Worm (Caenorhabditis elegans): ENCODE results near the gene Y57G11C.51.
"Not testable (repeated sequence)": the region's sequence is repeated elsewhere in the genome, so short reads cannot be mapped to it uniquely, and the experiment has no call there.

Y57G11C.51 gene

DNA sequence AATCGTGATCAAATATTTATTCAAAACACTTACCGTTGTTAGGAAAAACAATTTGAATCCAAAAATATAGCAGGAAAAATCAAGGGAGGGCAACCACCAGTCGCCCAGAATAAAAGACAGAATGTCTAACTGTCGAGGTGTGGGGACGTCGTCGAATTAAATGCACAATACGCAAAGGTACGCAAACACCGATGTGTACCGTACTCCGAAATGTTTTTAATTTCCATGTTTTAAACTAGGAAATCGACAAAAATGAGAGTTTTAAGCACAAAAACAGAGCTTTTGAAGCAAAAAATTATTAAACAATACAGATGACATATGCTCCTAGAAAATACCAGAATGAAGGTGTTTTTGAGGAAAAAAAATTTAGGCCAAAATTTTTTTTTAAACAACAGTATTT, at the start of gene Y57G11C.51:
Y57G11C.51 (minus strand) TSS at position 101 of the 400 bp plus-strand sequence.
- TF ChIP-seq madf-2 (tag; optimal IDR thresholded peaks at IDR 0.05); Y22D7AL.16 (tag; optimal IDR thresholded peaks at IDR 0.05); ceh-19 (GFP tag; optimal IDR thresholded peaks at IDR 0.05): not testable (repeated sequence)

DNA sequence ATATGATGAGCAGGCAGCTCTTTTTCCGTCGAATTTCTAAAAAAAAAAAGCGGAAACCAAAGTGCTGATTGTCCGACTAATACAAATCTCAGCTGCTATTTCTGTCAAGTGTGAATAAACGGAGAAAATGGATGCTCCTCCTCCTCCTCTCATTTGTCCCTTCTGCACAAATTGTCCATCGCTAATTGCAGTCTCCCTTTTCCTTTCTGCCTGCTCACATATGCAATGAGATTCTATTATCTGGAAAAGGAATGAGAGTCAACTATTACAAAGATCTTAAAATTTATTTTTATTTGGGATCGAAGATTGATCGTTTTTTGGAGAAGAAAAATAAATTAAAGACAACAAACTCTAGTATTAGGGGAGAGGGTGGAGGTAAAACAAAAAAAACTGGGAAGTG, 47.9 kb upstream of the Y57G11C.51 start:
- TF ChIP-seq dmd-4 (tag; optimal IDR thresholded peaks at IDR 0.05; ENCODE audit: borderline replicate concordance) (no peak), ama-1 (optimal IDR thresholded peaks at IDR 0.05) (peak; percentile 80), ceh-18 (tag; optimal IDR thresholded peaks at IDR 0.05) (no peak)

DNA sequence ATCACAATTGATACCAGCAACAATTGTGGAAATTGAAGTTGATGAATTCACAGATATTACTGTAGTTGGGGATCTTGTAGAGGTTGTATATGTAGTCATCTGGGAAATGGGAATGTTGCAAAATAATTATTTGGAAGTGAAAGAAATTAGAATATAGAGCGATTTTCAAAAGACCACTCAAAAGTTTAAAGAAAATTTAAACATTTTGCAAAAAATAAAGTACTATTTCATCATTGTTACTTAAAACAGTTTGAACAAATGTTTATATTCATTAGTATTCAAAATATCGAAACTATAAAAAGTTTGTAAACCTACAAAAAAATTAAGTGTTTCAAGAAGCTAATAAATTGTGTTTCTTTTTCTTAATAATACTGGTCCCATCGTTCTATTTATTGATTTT, 41.9 kb upstream of the Y57G11C.51 start, which contains the start of gene Y57G11C.46:
Y57G11C.46 (minus strand) TSS at position 101 of the 400 bp plus-strand sequence.
- TF ChIP-seq ceh-45 (GFP tag; IDR thresholded peaks at IDR 0.05) (no peak), hlh-8 (tag; optimal IDR thresholded peaks at IDR 0.05) (no peak), ceh-31 (tag; optimal IDR thresholded peaks at IDR 0.05) (no peak), ttx-3 (tag; optimal IDR thresholded peaks at IDR 0.05) (no peak), fax-1 (tag; optimal IDR thresholded peaks at IDR 0.05) (no peak), C38D4.7 (GFP tag; optimal IDR thresholded peaks at IDR 0.05) (no peak), tbx-7 (tag; optimal IDR thresholded peaks at IDR 0.05) (no peak), unc-42 (tag; optimal IDR thresholded peaks at IDR 0.05) (no peak), pha-4 (tag; optimal IDR thresholded peaks at IDR 0.05) (no peak), fkh-6 (tag; optimal IDR thresholded peaks at IDR 0.05) (no peak), C08G9.2 (tag; optimal IDR thresholded peaks at IDR 0.05) (no peak), madf-2 (tag; optimal IDR thresholded peaks at IDR 0.05) (no peak), syd-9 (tag; optimal IDR thresholded peaks at IDR 0.05) (no peak), K02D7.2 (tag; optimal IDR thresholded peaks at IDR 0.05) (no peak)

DNA sequence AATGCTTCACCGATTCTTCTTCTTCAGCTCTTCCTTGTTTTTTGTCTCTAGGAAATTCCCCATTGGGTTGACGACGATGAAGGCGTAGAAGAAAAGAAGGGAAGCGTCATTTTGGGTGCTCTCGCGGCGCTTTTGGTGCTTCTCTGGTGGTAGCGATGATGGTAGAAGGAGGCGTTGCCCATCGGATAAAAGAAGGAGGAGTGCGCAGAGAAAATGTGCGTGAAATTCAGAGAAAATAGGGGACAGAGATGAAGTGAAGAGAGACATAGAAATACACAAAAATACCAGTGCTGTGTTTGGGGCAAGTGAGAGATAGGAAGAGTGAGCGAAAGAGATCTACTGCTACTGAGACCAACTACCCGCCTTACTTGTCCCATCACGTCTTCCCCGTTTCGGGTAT, 32.5 kb upstream of the Y57G11C.51 start, which contains the start of gene oig-5:
oig-5 (plus strand) TSS at position 301 of the 400 bp plus-strand sequence.
- peak; percentile 9 for TF ChIP-seq ceh-31 (tag; optimal IDR thresholded peaks at IDR 0.05)
- TF ChIP-seq elt-4 (tag; optimal IDR thresholded peaks at IDR 0.05), result no peak

DNA sequence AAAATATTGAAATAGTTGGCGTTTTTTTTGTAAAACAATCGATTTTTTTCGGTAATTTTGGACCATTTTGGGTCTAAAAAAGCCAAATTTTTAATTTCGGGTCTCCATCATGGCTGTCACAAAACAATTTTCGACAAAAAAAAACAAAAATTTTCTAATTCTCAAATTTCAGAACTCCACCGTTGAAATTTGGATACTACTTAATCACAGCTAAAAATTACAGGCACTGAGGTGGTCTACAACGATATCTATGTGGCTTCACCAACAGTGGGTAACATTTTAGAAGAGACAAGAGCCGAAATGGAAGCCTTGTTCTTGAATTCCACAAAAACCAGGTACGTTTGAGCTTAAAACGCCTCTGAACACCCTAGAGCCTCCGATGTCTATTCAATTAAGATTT, 28.0 kb upstream of the Y57G11C.51 start, which contains the start of gene Y57G11C.1142:
Y57G11C.1142 (plus strand) TSS at position 301 of the 400 bp plus-strand sequence.
- TF ChIP-seq pha-2 (tag; optimal IDR thresholded peaks at IDR 0.05), result no peak
- no peak for TF ChIP-seq pros-1 (tag; optimal IDR thresholded peaks at IDR 0.05)
- no peak for TF ChIP-seq che-1 (tag; optimal IDR thresholded peaks at IDR 0.05)
- TF ChIP-seq ceh-14 (tag; optimal IDR thresholded peaks at IDR 0.05), result no peak
- no peak for TF ChIP-seq ceh-2 (tag; optimal IDR thresholded peaks at IDR 0.05)
- TF ChIP-seq T23F11.4 (GFP tag; optimal IDR thresholded peaks at IDR 0.05), result no peak
- no peak for TF ChIP-seq unc-3 (GFP tag; conservative IDR thresholded peaks at IDR 0.05)
- TF ChIP-seq unc-3 (tag; optimal IDR thresholded peaks at IDR 0.05), result no peak
- no peak for TF ChIP-seq hlh-13 (GFP tag; optimal IDR thresholded peaks at IDR 0.05)
- no peak for TF ChIP-seq tbx-2 (tag; optimal IDR thresholded peaks at IDR 0.05)

DNA sequence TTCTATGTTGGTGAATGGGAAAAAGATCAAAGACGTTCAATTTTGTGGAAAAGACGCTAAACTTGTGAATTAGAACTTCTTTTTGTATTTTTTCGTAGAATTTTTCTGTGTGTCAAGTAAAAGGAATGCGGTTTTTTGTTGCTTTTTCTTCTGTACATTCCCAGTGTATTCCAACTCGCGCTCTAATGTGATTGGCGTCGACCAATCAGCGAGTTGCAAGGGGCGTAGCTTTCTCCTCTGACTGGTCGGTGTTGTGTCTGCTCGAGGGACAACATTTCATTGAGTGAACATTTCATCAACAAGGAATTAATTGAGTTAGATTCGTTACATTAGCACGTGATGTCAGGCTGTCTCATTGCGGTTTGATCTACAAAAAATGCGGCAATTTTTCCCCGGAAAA, 26.6 kb upstream of the Y57G11C.51 start:
- peak; percentile 68 for TF ChIP-seq nfya-1 (tag; optimal IDR thresholded peaks at IDR 0.05)
- TF ChIP-seq unc-86 (tag; optimal IDR thresholded peaks at IDR 0.05), result no peak
- no peak for TF ChIP-seq dmd-4 (tag; optimal IDR thresholded peaks at IDR 0.05; ENCODE audit: borderline replicate concordance)
- no peak for TF ChIP-seq ceh-9 (tag; optimal IDR thresholded peaks at IDR 0.05)
- TF ChIP-seq ceh-18 (tag; optimal IDR thresholded peaks at IDR 0.05), result no peak

Measured in whole organism, late embryonic.